Fruit fly (Drosophila melanogaster): Measurements from ENCODE around the gene Indy.

Indy gene

DNA sequence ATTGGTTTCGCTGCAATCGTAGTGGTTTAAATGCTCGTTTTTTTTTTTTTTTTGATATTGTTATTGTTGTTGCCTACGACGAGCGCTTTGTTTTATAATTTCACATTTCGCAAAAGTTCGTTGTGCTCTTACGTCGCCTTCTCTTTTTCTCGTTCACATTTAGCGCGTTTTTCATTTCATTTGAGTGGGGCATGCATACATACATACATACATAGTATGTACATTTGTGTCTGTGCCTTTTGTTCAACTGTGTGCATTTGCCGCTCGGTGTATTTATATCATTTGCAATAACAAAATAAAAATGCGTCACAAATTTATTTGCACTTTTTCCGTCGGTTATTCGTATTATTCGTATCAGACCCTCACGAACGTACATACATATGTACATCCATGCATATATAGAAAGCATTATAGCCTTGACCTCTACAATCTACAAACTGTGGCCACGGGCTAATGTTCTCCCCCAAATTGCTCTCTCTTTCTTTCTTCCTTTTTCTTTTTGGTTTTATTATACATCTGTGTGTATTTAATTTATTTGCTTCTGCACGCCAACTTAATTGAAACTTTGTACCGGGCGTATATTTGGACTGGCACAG, 33.8 kb downstream of the Indy start:
- TF ChIP-seq CTCF (optimal IDR thresholded peaks at IDR 0.05) (no peak), CG8478 (optimal IDR thresholded peaks at IDR 0.05) (no peak)

DNA sequence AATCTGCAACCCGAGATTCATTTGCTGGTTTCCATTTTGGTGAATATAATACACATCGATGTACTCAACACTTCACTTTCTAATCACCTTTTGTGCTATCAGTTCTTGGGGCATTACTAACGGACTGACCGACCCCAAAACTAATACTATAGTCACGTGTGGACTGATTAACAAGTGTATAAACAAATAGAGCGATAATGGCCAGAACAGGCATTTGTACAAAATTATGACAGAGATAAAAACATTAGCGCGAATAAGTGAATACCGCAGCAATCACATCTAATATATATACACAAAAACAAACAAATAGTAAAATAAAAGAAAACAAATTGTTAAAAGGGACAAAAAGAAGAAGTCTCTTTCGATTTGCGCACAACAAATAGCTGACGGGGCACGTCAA, 35.6 kb downstream of the Indy start:
- TF ChIP-seq CG8478 (optimal IDR thresholded peaks at IDR 0.05) (no peak), CTCF (optimal IDR thresholded peaks at IDR 0.05) (no peak)

DNA sequence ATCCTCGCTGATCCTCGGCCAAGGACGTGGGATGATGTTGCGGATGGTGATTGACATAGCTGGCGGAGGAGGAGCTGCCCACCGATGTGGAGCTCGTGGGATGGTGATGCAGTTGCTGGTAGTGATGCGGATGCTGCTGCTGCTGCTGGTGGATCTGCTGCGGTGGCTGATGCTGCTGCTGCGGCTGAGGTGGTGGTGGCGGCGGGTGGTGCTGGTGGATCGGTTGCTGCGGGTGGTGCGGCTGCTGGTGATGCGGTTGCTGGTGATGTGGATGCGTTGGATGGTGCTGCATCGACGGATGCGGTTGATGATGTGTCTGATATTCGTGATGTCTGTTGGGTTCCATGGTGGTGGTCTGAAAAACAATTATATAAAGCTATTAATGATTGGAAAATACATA, 37.0 kb downstream of the Indy start:
- TF ChIP-seq CG8478 (optimal IDR thresholded peaks at IDR 0.05) (no peak), CTCF (optimal IDR thresholded peaks at IDR 0.05) (no peak)

DNA sequence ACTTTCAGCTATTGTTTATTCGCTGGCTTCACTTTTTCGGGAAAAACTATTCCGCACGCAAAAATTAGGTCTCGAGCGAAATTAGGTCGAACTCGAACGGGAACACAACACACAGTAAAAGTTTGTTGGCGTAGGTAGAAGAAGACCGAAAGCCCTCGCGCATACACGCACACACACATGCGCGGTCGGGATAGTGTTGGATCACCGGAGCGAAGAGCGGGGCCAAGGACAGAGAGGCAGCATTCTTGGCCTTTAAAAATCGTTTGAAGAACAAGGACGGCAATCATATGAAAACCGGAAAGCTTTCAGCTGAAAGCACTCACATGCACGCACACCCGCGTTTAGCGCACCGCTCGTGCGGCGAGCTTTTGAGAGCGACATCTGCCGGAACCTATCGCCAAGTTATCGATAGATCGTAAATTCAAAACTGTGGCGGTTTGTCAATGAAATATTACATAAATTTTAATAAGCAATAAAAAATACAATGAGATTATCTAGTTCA, 44.8 kb downstream of the Indy start, which contains the start of gene ftz-f1:
Gene ftz-f1 (minus strand): TSS at position 116 of the 502 bp plus-strand sequence.
- peak; percentile 83 to 84 for TF ChIP-seq CTCF (optimal IDR thresholded peaks at IDR 0.05)
- no peak for TF ChIP-seq CG8478 (optimal IDR thresholded peaks at IDR 0.05)

DNA sequence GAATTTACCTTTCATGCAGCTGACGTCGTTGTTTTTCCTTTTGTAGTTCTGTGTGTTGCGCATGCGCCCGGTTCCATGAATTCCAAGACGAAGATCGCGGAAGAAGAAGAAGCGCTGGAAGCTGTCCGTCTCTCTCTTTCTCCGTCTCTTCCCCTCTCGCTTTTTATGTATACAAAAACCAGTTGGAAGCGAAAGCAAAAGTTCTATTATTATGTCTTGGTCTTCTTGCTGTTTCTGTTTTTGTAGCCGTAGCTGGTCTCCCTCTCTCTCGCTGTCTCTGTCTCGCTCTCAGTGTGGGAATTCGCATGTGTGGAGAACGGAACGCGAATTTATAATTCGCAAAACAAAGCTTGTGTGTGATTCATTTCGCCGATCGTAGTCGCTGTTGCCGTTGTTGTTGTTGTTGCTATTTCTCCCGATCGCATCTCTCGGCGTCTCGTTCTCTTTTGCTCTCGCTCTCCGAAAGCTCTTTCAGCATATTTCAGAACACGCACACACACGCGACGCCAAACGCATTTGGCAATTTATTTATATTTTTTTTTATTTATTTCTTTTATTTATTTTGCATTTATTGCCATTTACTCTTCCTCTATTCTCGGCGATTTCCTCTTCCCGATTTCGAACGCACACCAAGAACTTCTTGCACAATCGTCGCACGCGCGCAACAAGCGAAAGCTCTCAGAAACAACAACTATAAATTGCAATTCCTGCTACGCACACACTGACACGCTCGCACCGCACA, 45.8 kb downstream of the Indy start:
- no peak for TF ChIP-seq CG8478 (optimal IDR thresholded peaks at IDR 0.05)
- no peak for TF ChIP-seq CTCF (optimal IDR thresholded peaks at IDR 0.05)

DNA sequence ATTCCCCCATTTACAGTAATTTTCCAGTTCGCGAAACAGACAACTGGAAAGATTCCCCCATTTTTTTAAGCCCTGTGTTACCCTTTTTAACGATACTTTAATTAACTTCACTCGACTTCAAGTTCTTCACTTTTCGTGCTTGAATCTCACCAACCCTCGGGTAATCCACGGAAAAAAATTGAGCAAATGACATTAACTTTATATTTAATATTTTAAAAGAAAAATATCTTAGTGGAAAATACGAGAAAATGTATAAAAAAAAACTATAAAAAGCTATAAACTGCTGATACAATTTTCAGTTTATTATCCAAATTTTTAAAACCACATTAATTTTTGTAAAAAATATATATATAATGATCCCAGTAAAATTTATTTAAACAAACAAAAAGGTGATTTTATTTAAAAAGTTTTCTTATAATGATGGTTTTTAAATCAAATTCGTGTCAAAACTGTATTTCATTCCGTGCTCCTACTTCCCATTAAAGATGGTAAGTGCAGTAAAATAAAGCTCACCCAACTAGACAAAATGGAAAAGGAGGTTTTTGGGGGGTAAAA, 46.5 kb downstream of the Indy start:
- TF ChIP-seq CG8478 (optimal IDR thresholded peaks at IDR 0.05) = no peak
- no peak for TF ChIP-seq CTCF (optimal IDR thresholded peaks at IDR 0.05)

DNA sequence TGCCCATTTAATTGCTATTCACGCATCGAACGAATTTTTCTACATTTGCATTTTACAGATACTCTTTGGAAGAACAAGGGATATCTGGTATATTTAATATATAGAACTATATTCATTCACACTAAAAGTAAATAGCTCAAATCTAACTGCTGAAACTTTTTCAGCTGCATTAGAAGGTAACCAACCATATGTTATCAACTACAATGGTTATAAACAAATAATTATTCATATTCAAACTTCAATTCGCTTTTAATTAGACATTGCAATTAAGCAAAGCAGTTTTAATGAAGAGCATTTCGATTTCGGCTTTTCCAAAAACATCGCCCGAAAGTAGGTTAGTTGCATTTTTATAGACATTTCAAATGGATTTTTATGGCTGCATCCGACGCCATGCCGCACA, 49.7 kb downstream of the Indy start:
- TF ChIP-seq CG8478 (optimal IDR thresholded peaks at IDR 0.05) = no peak
- no peak for TF ChIP-seq CTCF (optimal IDR thresholded peaks at IDR 0.05)

DNA sequence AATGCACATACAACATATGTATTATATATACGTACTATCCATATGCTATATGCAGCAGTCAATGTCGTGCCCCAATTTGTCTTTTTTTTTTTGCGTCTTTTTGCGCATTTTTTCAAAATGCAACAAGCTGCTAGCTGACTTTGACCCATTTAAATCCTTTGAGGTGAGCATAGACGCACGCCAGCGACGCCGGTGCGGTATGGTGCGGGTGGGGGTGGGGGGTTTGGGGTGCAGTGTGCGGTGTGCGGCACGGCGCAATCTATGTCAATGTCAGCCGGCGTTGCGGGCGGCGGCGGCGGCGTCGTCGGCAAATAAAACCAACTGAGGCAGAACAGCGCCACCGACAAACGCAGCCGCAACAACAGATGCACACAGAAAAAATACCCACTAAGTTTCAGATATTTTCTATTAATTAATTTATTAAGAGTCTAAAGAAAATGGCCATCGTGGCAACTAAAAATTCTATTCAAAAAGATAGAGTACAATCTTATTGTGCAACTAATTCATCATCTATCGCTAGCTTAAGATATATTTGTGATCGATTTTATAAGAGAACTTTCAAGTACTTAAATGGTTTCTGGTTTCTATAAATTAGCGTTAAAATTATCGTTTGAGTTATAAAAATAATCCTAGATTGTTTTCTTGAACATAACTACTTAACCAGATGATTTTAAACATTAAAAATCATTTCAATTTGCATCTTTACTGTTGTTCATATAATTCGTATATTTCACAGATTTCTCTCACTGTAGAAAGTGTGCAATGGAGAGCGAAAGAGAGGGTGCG, 50.8 kb downstream of the Indy start:
- TF ChIP-seq CG8478 (optimal IDR thresholded peaks at IDR 0.05) (no peak), CTCF (optimal IDR thresholded peaks at IDR 0.05) (no peak)

DNA sequence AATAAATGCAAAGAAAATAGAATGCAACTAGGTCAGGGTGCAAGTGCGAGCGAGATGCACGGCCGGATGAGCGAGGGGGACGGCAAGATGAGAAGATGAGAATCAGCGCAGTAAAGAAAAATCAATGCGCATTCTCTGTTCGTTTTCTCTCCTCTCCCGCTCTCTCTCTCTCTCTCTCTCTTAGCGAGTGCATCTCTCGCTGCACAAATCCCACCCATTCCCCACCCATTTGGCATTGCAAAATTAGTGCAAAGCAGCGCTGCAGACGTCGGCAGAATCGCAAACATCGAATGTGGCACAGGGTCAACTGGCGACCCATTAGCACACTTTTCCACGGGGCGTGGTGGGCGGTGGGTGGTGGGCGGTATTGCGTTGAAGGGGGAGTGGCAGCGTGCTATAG, 53.2 kb downstream of the Indy start:
- no peak for TF ChIP-seq CG8478 (optimal IDR thresholded peaks at IDR 0.05)
- no peak for TF ChIP-seq CTCF (optimal IDR thresholded peaks at IDR 0.05)

DNA sequence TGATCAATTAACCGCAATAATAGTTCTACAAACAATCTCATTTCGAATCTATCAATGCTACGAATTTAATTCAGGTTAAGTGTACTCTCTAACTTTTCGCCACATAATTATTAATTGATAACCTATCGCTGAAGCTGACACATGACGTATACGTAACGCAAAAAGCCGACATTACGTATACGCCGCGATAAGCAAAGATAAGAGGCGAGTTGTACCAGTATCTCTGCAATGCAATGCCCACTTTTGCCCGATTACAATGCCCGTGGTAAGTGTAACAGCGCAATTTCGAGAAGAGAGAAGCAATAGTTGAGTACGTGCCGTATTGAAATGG, 54.1 kb downstream of the Indy start:
- no peak for TF ChIP-seq CTCF (optimal IDR thresholded peaks at IDR 0.05)
- no peak for TF ChIP-seq CG8478 (optimal IDR thresholded peaks at IDR 0.05)

DNA sequence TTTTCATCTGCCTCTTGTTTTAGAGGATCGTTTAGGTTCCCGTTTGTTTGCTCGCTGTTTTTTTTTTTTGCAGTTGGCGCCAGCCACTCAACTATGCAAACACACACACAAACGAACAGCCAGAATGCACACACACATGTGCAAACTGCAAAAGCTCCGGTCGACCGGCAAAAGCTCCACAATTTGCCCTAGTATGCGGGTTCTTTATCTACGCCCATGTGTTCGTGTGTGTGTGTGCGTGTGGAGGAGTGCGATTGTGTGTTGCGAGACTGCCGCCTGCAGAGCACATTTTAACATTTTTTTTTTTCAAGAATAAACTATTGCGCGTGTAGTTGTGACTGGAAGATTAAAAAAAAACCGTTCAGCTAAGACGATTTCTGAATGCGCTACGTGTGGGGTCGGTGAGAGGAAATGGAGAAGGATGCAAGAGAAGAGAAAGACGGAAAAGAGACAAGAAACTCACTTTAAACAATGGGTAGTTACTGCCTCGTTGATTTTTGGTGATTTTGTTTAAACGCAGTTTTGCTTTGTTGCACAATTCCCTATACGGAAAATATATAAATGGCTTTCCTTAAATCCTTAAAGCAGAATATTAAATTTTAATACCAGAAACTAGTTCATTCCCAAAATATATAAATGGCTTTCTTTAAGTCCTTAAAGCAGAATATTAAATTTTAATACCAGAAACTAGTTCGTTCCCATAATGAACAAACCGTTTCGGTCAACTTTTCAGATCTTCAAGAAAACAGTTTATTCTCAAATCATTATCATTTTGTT, 54.6 kb downstream of the Indy start:
- TF ChIP-seq CTCF (optimal IDR thresholded peaks at IDR 0.05) (no peak), CG8478 (optimal IDR thresholded peaks at IDR 0.05) (no peak)

DNA sequence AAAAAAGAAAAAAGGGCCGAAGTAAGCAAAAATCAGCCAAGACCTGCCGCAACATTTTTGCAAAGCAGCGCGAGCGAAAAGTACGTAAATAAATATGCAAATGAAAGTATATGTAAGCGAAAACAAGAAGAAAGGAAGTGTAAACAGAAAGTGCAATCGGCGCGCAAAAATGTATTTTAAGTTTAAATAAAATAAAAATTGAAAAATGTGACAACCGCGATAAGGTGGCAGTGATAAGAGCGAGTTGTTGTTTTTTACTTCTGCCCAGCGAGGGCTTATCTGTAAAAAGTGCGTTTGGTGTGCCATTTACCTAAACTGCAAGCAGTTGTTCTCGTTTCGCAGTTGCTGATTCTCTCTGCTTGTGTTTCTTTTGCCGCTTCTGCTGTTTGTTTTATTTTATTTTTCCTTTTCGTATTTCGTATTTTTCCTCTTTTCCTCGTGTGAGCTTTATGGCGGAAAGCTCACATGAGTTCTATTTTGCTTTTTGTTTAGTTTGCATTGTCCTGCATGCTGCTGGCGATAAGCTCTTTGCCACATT, 55.4 kb downstream of the Indy start:
- TF ChIP-seq CG8478 (optimal IDR thresholded peaks at IDR 0.05) (no peak), CTCF (optimal IDR thresholded peaks at IDR 0.05) (no peak)

DNA sequence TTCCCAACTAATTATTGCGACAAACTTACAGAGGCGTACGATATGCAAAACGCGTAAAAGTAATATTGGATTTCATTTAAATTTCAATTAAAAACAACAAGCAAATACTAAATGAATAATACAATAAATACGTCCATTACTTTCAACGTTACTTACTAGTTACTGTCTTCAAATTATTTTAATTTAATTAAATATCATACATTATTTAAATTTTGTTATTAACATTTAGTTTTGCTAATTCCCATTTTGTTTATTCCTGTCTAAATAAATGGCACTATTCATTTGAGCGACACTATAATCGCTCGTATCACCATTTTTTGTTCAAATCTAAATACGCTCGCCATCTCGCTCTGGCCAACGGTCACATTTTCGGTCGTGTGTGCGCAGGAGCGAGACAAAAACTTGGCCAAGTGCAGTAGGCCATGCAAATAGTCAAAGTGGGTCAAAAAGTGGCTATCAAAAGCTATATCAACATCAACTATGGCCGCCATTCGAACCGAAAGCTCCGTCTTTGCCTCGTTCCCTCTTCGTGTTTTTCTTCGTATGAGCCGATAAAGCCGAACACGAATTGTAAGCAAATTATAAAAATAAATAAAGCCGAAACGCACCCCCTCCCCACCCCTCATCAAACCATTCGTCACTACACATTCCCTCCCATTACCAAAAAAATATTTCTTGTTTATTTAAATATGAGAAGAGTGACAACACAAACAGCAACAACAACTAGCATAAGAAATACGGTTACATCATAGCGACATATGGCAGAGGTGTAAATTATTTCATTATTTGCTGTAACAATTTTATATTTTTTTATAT, 56.7 kb downstream of the Indy start:
- no peak for TF ChIP-seq CG8478 (optimal IDR thresholded peaks at IDR 0.05)
- TF ChIP-seq CTCF (optimal IDR thresholded peaks at IDR 0.05) = no peak

DNA sequence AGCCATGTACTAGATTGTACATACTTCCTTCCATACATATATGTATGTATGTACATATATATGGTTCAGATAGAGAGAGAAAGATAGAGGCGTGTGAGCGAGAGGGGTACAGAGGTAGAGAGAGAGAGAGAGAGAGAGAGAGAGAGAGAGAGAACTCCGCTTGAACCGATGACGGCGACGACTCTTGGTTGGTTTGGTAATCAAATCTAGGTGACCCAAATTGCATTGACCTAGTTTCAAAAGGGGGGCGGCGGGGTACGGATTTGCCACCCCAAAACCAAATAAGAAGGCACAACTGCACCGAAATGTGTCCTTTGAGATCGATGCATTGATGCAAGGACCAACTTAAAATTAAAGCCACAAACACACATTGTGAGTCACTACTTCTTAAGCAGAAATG, 58.2 kb downstream of the Indy start:
- no peak for TF ChIP-seq CG8478 (optimal IDR thresholded peaks at IDR 0.05)
- TF ChIP-seq CTCF (optimal IDR thresholded peaks at IDR 0.05) = no peak
